Fruit fly (Drosophila melanogaster) whole organism, adult: ENCODE results near the gene CG4629.

Experiments used
- CG11617 ChIP-seq: fragments of 200-800 bp; sonication (Bioruptor generic); optimal IDR thresholded peaks from 2 replicates; lab custom pipeline; 2017; ENCODE audit warnings: mild to moderate bottlenecking, missing biosample characterization, missing genetic modification reagents, missing genetic modification characterization
- CG7045 ChIP-seq: fragments of 200-800 bp; sonication (Bioruptor generic); optimal IDR thresholded peaks from 2 replicates; lab custom pipeline; 2017; ENCODE audit warnings: missing biosample characterization, mild to moderate bottlenecking, missing genetic modification characterization
- Clk ChIP-seq: fragments of 200-800 bp; sonication (Bioruptor generic); optimal IDR thresholded peaks from 2 replicates; lab custom pipeline; 2017; ENCODE audit warnings: missing biosample characterization, missing genetic modification characterization
- Hr96 ChIP-seq: fragments of 200-800 bp; sonication (Bioruptor generic); optimal IDR thresholded peaks from 2 replicates; lab custom pipeline; 2016; ENCODE audit warnings: missing biosample characterization, missing genetic modification characterization
- Mnt ChIP-seq: fragments of 200-800 bp; sonication (Bioruptor generic); optimal IDR thresholded peaks from 2 replicates; lab custom pipeline; 2016; ENCODE audit warnings: missing biosample characterization, mild to moderate bottlenecking, missing genetic modification characterization
- bab1 ChIP-seq: fragments of 200-800 bp; sonication (Bioruptor generic); optimal IDR thresholded peaks from 3 replicates; lab custom pipeline; 2019; ENCODE audit warnings: missing biosample characterization, mild to moderate bottlenecking, missing genetic modification characterization, moderate library complexity
- cnc ChIP-seq, 2 experiments: fragments of >200 bp; optimal IDR thresholded peaks; 2 replicates each; lab custom pipeline; 2017
- kay ChIP-seq: fragments of 200-800 bp; sonication (Bioruptor generic); peaks from one replicate; lab custom pipeline; 2016; ENCODE audit warnings: missing biosample characterization, missing genetic modification characterization, borderline replicate concordance
- ovo ChIP-seq: fragments of 200-800 bp; sonication (Bioruptor generic); optimal IDR thresholded peaks from 2 replicates; lab custom pipeline; 2016; ENCODE audit warnings: missing biosample characterization, missing genetic modification characterization
- pad ChIP-seq: fragments of 200-800 bp; sonication (Bioruptor generic); optimal IDR thresholded peaks from 3 replicates; lab custom pipeline; 2017; ENCODE audit warnings: missing biosample characterization, missing genetic modification characterization, mild to moderate bottlenecking, moderate library complexity, missing genetic modification reagents

DNA sequence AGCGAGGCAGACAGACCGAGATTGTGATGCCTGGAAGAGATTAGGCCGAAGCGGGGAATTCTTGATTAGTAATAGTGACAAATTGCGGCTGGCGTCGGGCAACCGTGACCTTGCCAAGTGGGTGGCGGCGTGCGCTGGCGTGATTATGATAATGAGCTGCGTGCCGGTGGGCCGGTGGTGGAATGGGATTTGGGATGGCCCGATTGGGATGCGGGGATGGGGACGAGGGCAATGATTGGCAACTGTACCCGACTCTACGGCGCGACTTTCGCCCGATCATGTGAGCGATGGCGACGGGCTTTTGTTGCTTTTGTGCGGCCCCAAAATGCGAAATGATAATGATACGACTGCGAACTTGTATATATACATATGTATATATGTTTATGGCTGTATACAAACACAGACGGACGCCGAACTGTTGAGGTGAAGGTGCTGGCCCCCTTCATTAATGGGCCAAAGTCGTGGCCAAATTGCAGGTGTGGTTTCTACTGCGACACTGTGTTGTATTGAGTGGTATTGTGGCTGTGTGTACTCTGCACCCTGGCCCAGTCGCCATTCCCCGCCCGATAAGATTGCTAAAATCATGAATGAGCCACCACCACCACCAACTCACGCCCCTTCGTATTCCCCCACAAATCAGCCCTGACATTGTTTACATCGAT, 14.5 kb upstream of the CG4629 start:
- TF ChIP-seq bab1 (GFP tag; lab: Kevin White, UChicago) = no peak
- TF ChIP-seq cnc (optimal IDR thresholded peaks at IDR 0.05; lab: Kevin White, UChicago) = no peak
- TF ChIP-seq ovo (GFP tag; lab: Kevin White, UChicago) = no peak
- peak; percentile 34 for TF ChIP-seq Hr96 (GFP tag; lab: Kevin White, UChicago)
- TF ChIP-seq kay = peak; percentile 97
- TF ChIP-seq Clk (GFP tag; lab: Kevin White, UChicago) = no peak
- peak; percentile 57 for TF ChIP-seq Mnt (GFP tag; lab: Kevin White, UChicago)
- TF ChIP-seq CG7045 (GFP tag; lab: Kevin White, UChicago) = peak; percentile 26
- TF ChIP-seq pad (GFP tag; lab: Kevin White, UChicago) = no peak
- no peak for TF ChIP-seq CG11617 (GFP tag; lab: Kevin White, UChicago)
